Fruit fly (Drosophila melanogaster) whole organism, wandering third instar larva: Measurements from ENCODE around the gene Atg12.

ENCODE experiments used
- CG32264 ChIP-seq: fragments of 200-800 bp; sonication (Bioruptor generic); optimal IDR thresholded peaks from 2 replicates; lab custom pipeline; 2016; ENCODE audit warnings: missing biosample characterization, missing genetic modification characterization
- CG9705 ChIP-seq: fragments of 200-800 bp; sonication (Bioruptor generic); optimal IDR thresholded peaks from 2 replicates; lab custom pipeline; 2018; ENCODE audit warnings: missing biosample characterization, mild to moderate bottlenecking, missing genetic modification characterization
- Dfd ChIP-seq: fragments of >200 bp; optimal IDR thresholded peaks from 2 replicates; lab custom pipeline; 2017; ENCODE audit warnings: missing biosample characterization, missing genetic modification characterization
- Dif ChIP-seq: fragments of 200-275, 200-300 bp; sonication (Bioruptor generic); optimal IDR thresholded peaks from 2 replicates; lab custom pipeline; 2018; ENCODE audit warnings: missing biosample characterization, missing genetic modification characterization; ENCODE audit not compliant: partially characterized antibody
- GATAd ChIP-seq: sonication (Bioruptor generic); optimal IDR thresholded peaks from 2 replicates; lab custom pipeline; 2016; ENCODE audit warnings: missing biosample characterization, missing genetic modification characterization
- HLH106 ChIP-seq: fragments of 200-800 bp; optimal IDR thresholded peaks from 3 replicates; lab custom pipeline; 2019; ENCODE audit warnings: missing biosample characterization, mild to moderate bottlenecking, missing genetic modification characterization, moderate library complexity
- Hnf4 ChIP-seq: fragments of 200-800 bp; sonication (Bioruptor generic); optimal IDR thresholded peaks from 2 replicates; lab custom pipeline; 2016; ENCODE audit warnings: missing biosample characterization, mild to moderate bottlenecking, missing genetic modification characterization
- Hr78 ChIP-seq: fragments of >200 bp; optimal IDR thresholded peaks from 2 replicates; lab custom pipeline; 2017; ENCODE audit warnings: missing biosample characterization, missing genetic modification characterization
- Hr83 ChIP-seq: fragments of 200-300 bp; sonication (Bioruptor generic); optimal IDR thresholded peaks from 2 replicates; lab custom pipeline; 2016; ENCODE audit warnings: missing biosample characterization, mild to moderate bottlenecking, missing genetic modification characterization, moderate library complexity; ENCODE audit not compliant: poor library complexity, severe bottlenecking
- Jra ChIP-seq: sonication (Bioruptor generic); optimal IDR thresholded peaks from 2 replicates; lab custom pipeline; 2016; ENCODE audit warnings: missing biosample characterization, missing genetic modification characterization
- Mio ChIP-seq: sonication (Bioruptor generic); optimal IDR thresholded peaks from 2 replicates; lab custom pipeline; 2016; ENCODE audit warnings: missing biosample characterization, missing genetic modification characterization
- N ChIP-seq: fragments of >200 bp; optimal IDR thresholded peaks from 2 replicates; lab custom pipeline; 2018; ENCODE audit warnings: missing biosample characterization, missing external identifiers, missing genetic modification characterization
- OdsH ChIP-seq: fragments of 200-800 bp; sonication (Bioruptor generic); optimal IDR thresholded peaks from 2 replicates; lab custom pipeline; 2016; ENCODE audit warnings: missing biosample characterization, mild to moderate bottlenecking, missing genetic modification characterization
- Rel ChIP-seq, 2 experiments: fragments of 200-800 bp; sonication (Bioruptor generic) in 1 of 2; optimal IDR thresholded peaks; 2 replicates in 1 of 2; 3 replicates in 1 of 2; lab custom pipeline; 2016 to 2019; ENCODE audit warnings: mild to moderate bottlenecking in 2 of 2, missing biosample characterization in 2 of 2, missing genetic modification characterization in 2 of 2, moderate library complexity in 1 of 2
- Sp1 ChIP-seq: fragments of 200-800 bp; sonication (Bioruptor generic); optimal IDR thresholded peaks from 3 replicates; lab custom pipeline; 2019; ENCODE audit warnings: missing biosample characterization, mild to moderate bottlenecking, missing genetic modification characterization, moderate library complexity
- Vsx2 ChIP-seq: fragments of 200-300, 225-300 bp; sonication (Bioruptor generic); optimal IDR thresholded peaks from 2 replicates; lab custom pipeline; 2018; ENCODE audit warnings: missing biosample characterization, missing genetic modification characterization; ENCODE audit not compliant: partially characterized antibody
- br ChIP-seq: fragments of 200-800 bp; sonication (Bioruptor generic); optimal IDR thresholded peaks from 2 replicates; lab custom pipeline; 2016; ENCODE audit warnings: missing biosample characterization, missing genetic modification characterization
- brk ChIP-seq: fragments of 200-800 bp; sonication (Bioruptor generic); optimal IDR thresholded peaks from 2 replicates; lab custom pipeline; 2016; ENCODE audit warnings: missing biosample characterization, mild to moderate bottlenecking, missing genetic modification characterization
- dl ChIP-seq, 2 experiments: fragments of 175-275, 200-275 bp in 1 of 2; fragments of 200-275 bp in 1 of 2; sonication (Bioruptor generic); optimal IDR thresholded peaks; lab custom pipeline; 2018; ENCODE audit warnings: mild to moderate bottlenecking in 2 of 2, missing biosample characterization in 2 of 2, missing genetic modification characterization in 2 of 2, moderate library complexity in 2 of 2; ENCODE audit not compliant: partially characterized antibody in 2 of 2, insufficient read depth in 1 of 2
- dmrt93B ChIP-seq: fragments of 200-800 bp; sonication (Bioruptor generic); optimal IDR thresholded peaks from 2 replicates; lab custom pipeline; 2018; ENCODE audit warnings: missing biosample characterization, mild to moderate bottlenecking, missing genetic modification characterization
- dsf ChIP-seq: sonication (Bioruptor generic); optimal IDR thresholded peaks from 2 replicates; lab custom pipeline; 2016; ENCODE audit warnings: missing biosample characterization, missing genetic modification characterization, borderline replicate concordance
- ey ChIP-seq: fragments of 200-800 bp; sonication (Bioruptor generic); optimal IDR thresholded peaks from 2 replicates; lab custom pipeline; 2016; ENCODE audit warnings: missing biosample characterization, missing genetic modification characterization
- foxo ChIP-seq, 2 experiments: fragments of 200-800 bp; sonication (Bioruptor generic); optimal IDR thresholded peaks; 2 replicates in 1 of 2; 3 replicates in 1 of 2; lab custom pipeline; 2016 to 2017; ENCODE audit warnings: missing biosample characterization in 2 of 2, missing genetic modification characterization in 2 of 2
- fru ChIP-seq: fragments of 200-800 bp; sonication (Bioruptor generic); optimal IDR thresholded peaks from 3 replicates; lab custom pipeline; 2016; ENCODE audit warnings: missing biosample characterization, mild to moderate bottlenecking, missing genetic modification characterization
- h ChIP-seq: fragments of 200-800 bp; sonication (Bioruptor generic); optimal IDR thresholded peaks from 3 replicates; lab custom pipeline; 2016; ENCODE audit warnings: missing biosample characterization, mild to moderate bottlenecking, missing genetic modification characterization
- jim ChIP-seq: fragments of 175-275, 200-325 bp; sonication (Bioruptor generic); optimal IDR thresholded peaks from 2 replicates; lab custom pipeline; 2016; ENCODE audit warnings: missing biosample characterization, mild to moderate bottlenecking, missing genetic modification characterization
- lola ChIP-seq: fragments of >200 bp; optimal IDR thresholded peaks from 2 replicates; lab custom pipeline; 2017; ENCODE audit warnings: missing biosample characterization, missing genetic modification characterization
- pan ChIP-seq: fragments of >200 bp; optimal IDR thresholded peaks from 2 replicates; lab custom pipeline; 2017
- psq ChIP-seq: fragments of 200-800 bp; sonication (Bioruptor generic); optimal IDR thresholded peaks from 3 replicates; lab custom pipeline; 2017; ENCODE audit warnings: missing biosample characterization, mild to moderate bottlenecking, missing genetic modification characterization, moderate library complexity
- rgr ChIP-seq: fragments of 200-800 bp; sonication (Bioruptor generic); optimal IDR thresholded peaks from 3 replicates; lab custom pipeline; 2016; ENCODE audit warnings: missing biosample characterization, mild to moderate bottlenecking, missing genetic modification characterization
- sage ChIP-seq: fragments of 200-800 bp; sonication (Bioruptor generic); optimal IDR thresholded peaks from 2 replicates; lab custom pipeline; 2016; ENCODE audit warnings: missing biosample characterization, mild to moderate bottlenecking, missing genetic modification characterization
- sv ChIP-seq: fragments of 200-800 bp; sonication (Bioruptor generic); optimal IDR thresholded peaks from 3 replicates; lab custom pipeline; 2016; ENCODE audit warnings: missing biosample characterization, missing genetic modification characterization
- usp ChIP-seq: fragments of >200 bp; optimal IDR thresholded peaks from 2 replicates; lab custom pipeline; 2017; ENCODE audit warnings: missing biosample characterization, missing genetic modification characterization
- woc ChIP-seq: sonication (Bioruptor generic); optimal IDR thresholded peaks from 2 replicates; lab custom pipeline; 2016; ENCODE audit warnings: missing biosample characterization, mild to moderate bottlenecking, missing genetic modification characterization

Gene Atg12

DNA sequence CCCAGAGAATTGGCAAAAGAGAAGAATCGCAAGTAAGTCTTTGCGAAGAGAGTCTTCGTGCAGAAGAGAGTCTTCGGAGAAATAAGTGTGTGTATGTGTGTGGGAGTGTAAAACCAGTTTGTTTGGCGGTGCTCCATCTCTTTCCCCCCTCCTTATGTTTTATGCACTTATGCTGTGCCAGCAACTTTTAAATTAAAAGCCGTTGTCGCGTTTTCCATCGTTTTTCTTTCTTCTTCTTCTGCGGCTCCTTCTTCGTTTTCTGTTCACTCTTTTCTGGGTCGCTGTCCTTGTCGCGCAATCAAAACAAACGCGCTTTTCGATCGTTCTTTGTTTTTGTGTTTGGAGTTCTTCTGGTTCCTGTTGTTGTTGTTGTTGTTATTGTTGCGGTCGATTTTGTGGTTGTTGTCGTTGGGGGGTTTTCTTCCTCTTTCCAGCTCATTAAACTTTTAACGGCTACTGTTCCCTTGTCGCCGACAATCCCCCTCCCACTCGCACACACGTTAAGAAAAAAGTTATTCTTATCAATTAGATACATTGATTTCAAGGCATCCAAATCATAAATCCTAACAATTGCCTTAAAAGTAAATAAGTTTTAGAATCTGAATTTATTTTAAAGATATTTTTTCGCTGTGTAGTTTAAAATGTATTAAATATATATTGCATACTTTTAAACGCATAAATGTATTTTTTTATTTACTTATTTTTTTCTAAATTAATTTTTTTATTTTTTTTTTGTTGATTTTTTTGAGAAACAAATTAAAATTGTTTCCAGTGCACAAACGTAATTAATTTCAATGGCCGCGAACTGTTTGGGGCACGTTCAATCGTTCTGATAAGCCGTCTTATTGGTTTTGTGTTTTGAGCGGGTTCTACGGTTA, 25.4 kb upstream of the Atg12 start:
- TF ChIP-seq h (GFP tag; lab: Kevin White, UChicago), result peak; percentile 68
- TF ChIP-seq dsf (GFP tag; lab: Kevin White, UChicago), result peak; percentile 18
- TF ChIP-seq Mio (GFP tag; lab: Kevin White, UChicago), result no peak
- TF ChIP-seq Rel (GFP tag; optimal IDR thresholded peaks at IDR 0.05; lab: Kevin White, UChicago), result no peak
- peak; percentile 80 for TF ChIP-seq Rel (tag; optimal IDR thresholded peaks at IDR 0.05; lab: Kevin White, UChicago)
- peak; percentile 75 for TF ChIP-seq rgr (GFP tag; lab: Kevin White, UChicago)
- TF ChIP-seq sage, result no peak
- peak; percentile 62 for TF ChIP-seq dmrt93B (GFP tag; lab: Kevin White, UChicago)
- TF ChIP-seq dl (GFP tag; optimal IDR thresholded peaks at IDR 0.05; lab: Kevin White, UChicago; ENCODE audit: insufficient read depth in 1 of 2, partially characterized antibody in 2 of 2), result peak; percentile 18 to 43
- no peak for TF ChIP-seq GATAd (GFP tag; lab: Kevin White, UChicago)
- peak; percentile 78 for TF ChIP-seq OdsH (GFP tag; lab: Kevin White, UChicago)
- peak; percentile 99 for TF ChIP-seq psq (GFP tag; lab: Kevin White, UChicago)
- TF ChIP-seq lola (GFP tag; lab: Kevin White, UChicago), result no peak
- TF ChIP-seq Hnf4 (GFP tag; lab: Kevin White, UChicago), result peak; percentile 57
- peak; percentile 48 for TF ChIP-seq Dif (GFP tag; lab: Kevin White, UChicago)
- no peak for TF ChIP-seq pan (lab: Kevin White, UChicago)
- peak in 1 of 2 experiments; percentile 76 for TF ChIP-seq foxo (GFP tag; optimal IDR thresholded peaks at IDR 0.05; lab: Kevin White, UChicago)
- TF ChIP-seq HLH106 (tag; lab: Kevin White, UChicago), result peak; percentile 88
- TF ChIP-seq Vsx2 (GFP tag; lab: Kevin White, UChicago), result peak; percentile 75
- peak; percentile 56 for TF ChIP-seq br
- no peak for TF ChIP-seq Hr83 (GFP tag; lab: Kevin White, UChicago)
- peak; percentile 36 for TF ChIP-seq sv
- TF ChIP-seq Sp1 (GFP tag; lab: Kevin White, UChicago), result peak; percentile 93
- peak; percentile 2 for TF ChIP-seq woc (GFP tag; lab: Kevin White, UChicago)
- peak; percentile 41 for TF ChIP-seq ey (GFP tag; lab: Kevin White, UChicago)
- peak; percentile 67 for TF ChIP-seq fru (GFP tag; lab: Kevin White, UChicago)
- TF ChIP-seq CG9705 (GFP tag; lab: Kevin White, UChicago), result peak; percentile 20

dm6 chr3L:12112967-12113366, 23.8 kb upstream of the Atg12 start:
- no peak for TF ChIP-seq rgr (GFP tag; lab: Kevin White, UChicago)
- no peak for TF ChIP-seq Hnf4 (GFP tag; lab: Kevin White, UChicago)
- TF ChIP-seq Vsx2 (GFP tag; lab: Kevin White, UChicago), result no peak
- no peak for TF ChIP-seq h (GFP tag; lab: Kevin White, UChicago)
- TF ChIP-seq br, result no peak
- no peak for TF ChIP-seq Mio (GFP tag; lab: Kevin White, UChicago)
- no peak for TF ChIP-seq Hr78 (GFP tag; lab: Kevin White, UChicago)
- no peak for TF ChIP-seq pan (lab: Kevin White, UChicago)
- TF ChIP-seq dmrt93B (GFP tag; lab: Kevin White, UChicago), result no peak
- TF ChIP-seq psq (GFP tag; lab: Kevin White, UChicago), result no peak
- no peak for TF ChIP-seq dl (GFP tag; optimal IDR thresholded peaks at IDR 0.05; lab: Kevin White, UChicago; ENCODE audit: insufficient read depth in 1 of 2, partially characterized antibody in 2 of 2)
- TF ChIP-seq woc (GFP tag; lab: Kevin White, UChicago), result no peak
- no peak for TF ChIP-seq Dfd (GFP tag; lab: Kevin White, UChicago)
- TF ChIP-seq Hr83 (GFP tag; lab: Kevin White, UChicago), result no peak
- no peak for TF ChIP-seq ey (GFP tag; lab: Kevin White, UChicago)
- no peak for TF ChIP-seq brk (GFP tag; lab: Kevin White, UChicago)
- no peak for TF ChIP-seq sage
- TF ChIP-seq HLH106 (tag; lab: Kevin White, UChicago), result no peak

DNA sequence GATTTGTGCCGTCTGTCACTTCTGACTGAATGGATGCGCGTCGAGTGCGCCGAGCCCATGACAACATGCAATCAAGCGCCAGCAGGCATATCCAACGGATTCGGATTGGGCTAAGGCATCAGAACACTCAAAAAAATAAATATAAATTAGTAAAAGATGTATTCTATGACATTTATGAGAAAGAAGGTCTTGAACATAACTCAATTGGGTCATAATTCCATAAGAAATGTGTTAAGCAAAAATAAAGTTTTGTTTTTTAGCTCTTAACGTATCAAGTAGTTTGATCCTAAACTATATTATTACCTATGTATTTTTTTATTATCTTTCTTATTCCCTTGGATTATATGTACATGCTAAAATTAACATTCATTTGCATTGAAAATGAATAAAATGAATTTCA, 23.2 kb upstream of the Atg12 start:
- TF ChIP-seq Vsx2 (GFP tag; lab: Kevin White, UChicago) (no peak), lola (GFP tag; lab: Kevin White, UChicago) (no peak), psq (GFP tag; lab: Kevin White, UChicago) (no peak), CG9705 (GFP tag; lab: Kevin White, UChicago) (no peak), dsf (GFP tag; lab: Kevin White, UChicago) (no peak), Jra (no peak), woc (GFP tag; lab: Kevin White, UChicago) (no peak), Hr78 (GFP tag; lab: Kevin White, UChicago) (no peak), sv (no peak), CG32264 (GFP tag; lab: Kevin White, UChicago) (no peak), usp (GFP tag; lab: Kevin White, UChicago) (no peak), brk (GFP tag; lab: Kevin White, UChicago) (no peak), Hr83 (GFP tag; lab: Kevin White, UChicago) (no peak), foxo (GFP tag; optimal IDR thresholded peaks at IDR 0.05; lab: Kevin White, UChicago) (no peak), N (no peak), OdsH (GFP tag; lab: Kevin White, UChicago) (no peak), HLH106 (tag; lab: Kevin White, UChicago) (no peak), jim (GFP tag; lab: Kevin White, UChicago) (no peak)
